Fruit fly (Drosophila melanogaster): ENCODE data around the gene meng.

meng gene

DNA sequence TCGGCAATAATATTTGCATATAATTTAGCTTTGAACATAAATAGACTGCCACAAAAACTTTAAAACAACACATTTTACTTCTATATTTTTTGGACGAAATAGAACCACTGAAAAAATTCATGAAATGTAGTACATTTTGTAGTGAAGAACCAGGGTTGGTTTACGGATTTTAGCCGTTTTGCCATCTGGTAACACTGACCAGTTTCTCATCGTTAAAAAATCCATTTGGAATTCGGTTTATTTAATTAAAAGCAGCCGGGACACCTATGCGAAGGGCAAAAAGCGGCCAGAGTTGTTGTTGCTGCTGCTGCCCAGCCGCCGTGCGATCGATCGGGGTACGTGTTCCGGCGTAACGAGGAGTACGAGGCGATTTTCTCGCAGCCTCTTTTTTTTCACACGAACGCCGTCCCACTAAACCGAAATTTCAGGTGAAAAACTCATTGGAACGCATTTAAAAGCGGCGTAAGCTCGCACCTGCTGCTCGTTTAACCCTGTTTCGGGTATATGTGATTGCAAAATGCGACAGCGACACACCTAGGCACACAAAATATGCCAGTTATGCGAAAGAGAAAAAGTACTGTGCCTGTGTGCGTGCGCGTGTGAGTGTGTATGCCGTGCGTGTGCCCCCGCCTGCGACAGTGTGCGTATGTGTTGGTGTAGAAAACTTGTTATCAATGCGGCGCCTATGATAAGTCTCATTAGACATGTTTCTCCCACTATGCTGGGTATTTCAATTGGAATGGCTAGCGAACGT is 18.4 kb upstream of the meng start, which contains the start of gene Liprin-alpha (continued):
- TF ChIP-seq Stat92E (GFP tag; optimal IDR thresholded peaks at IDR 0.05) (peak in 1 of 3 experiments; percentile 73), gcm2 (GFP tag; optimal IDR thresholded peaks at IDR 0.05) (no peak), Med (GFP tag) (peak; percentile 79), CG33213 (GFP tag; optimal IDR thresholded peaks at IDR 0.05) (no peak), sd (tag; optimal IDR thresholded peaks at IDR 0.05) (peak; percentile 99), Hr78 (GFP tag; optimal IDR thresholded peaks at IDR 0.05) (peak in 1 of 2 experiments; percentile 57), CG4617 (GFP tag; optimal IDR thresholded peaks at IDR 0.05; ENCODE audit: borderline replicate concordance) (peak; percentile 80), Jarid2 (GFP tag; optimal IDR thresholded peaks at IDR 0.05) (no peak), pb (GFP tag; optimal IDR thresholded peaks at IDR 0.05) (no peak), Opbp (GFP tag; IDR thresholded peaks at IDR 0.05; ENCODE audit: partially characterized antibody) (peak; percentile 29; the same call in 1 of the 3 replicates), luna (GFP tag; optimal IDR thresholded peaks at IDR 0.05) (no peak), Optix (GFP tag; IDR thresholded peaks at IDR 0.05) (no peak), CG4707 (GFP tag; optimal IDR thresholded peaks at IDR 0.05) (no peak), Ets97D (GFP tag; optimal IDR thresholded peaks at IDR 0.05) (peak; percentile 8), inv (GFP tag; IDR thresholded peaks at IDR 0.05; ENCODE audit: partially characterized antibody) (no peak), NfI (GFP tag; optimal IDR thresholded peaks at IDR 0.05) (no peak), CG8478 (optimal IDR thresholded peaks at IDR 0.05) (peak; percentile 88), zen (tag; optimal IDR thresholded peaks at IDR 0.05) (peak; percentile 16), ato (GFP tag; IDR thresholded peaks at IDR 0.05; ENCODE audit: partially characterized antibody) (0 out of 2 replicates have a peak, but pooled peaks have one; percentile 19), CG9797 (GFP tag; optimal IDR thresholded peaks at IDR 0.05) (peak; percentile 51), Six4 (GFP tag; optimal IDR thresholded peaks at IDR 0.05) (no peak), E2f2 (GFP tag; IDR thresholded peaks at IDR 0.05) (no peak), CG12104 (GFP tag; optimal IDR thresholded peaks at IDR 0.05) (no peak), croc (GFP tag; conservative IDR thresholded peaks at IDR 0.05) (no peak), CG7271 (tag; optimal IDR thresholded peaks at IDR 0.05) (no peak), pzg (GFP tag; optimal IDR thresholded peaks at IDR 0.05) (peak; percentile 36), CG2116 (GFP tag; optimal IDR thresholded peaks at IDR 0.05) (no peak), CG5245 (GFP tag; optimal IDR thresholded peaks at IDR 0.05) (no peak), CG15479 (GFP tag; optimal IDR thresholded peaks at IDR 0.05) (peak; percentile 82), CG7928 (GFP tag; optimal IDR thresholded peaks at IDR 0.05) (peak; percentile 86), HLHmδ (GFP tag; optimal IDR thresholded peaks at IDR 0.05) (no peak), Adf1 (GFP tag; IDR thresholded peaks at IDR 0.05) (no peak), cas (GFP tag; IDR thresholded peaks at IDR 0.05) (no peak), CG10543 (GFP tag; optimal IDR thresholded peaks at IDR 0.05) (peak; percentile 25), D (optimal IDR thresholded peaks at IDR 0.05) (peak; percentile 84), D (GFP tag; optimal IDR thresholded peaks at IDR 0.05) (no peak), prd (optimal IDR thresholded peaks at IDR 0.05) (no peak), prd (GFP tag; IDR thresholded peaks at IDR 0.05) (no peak; the same call in 2 of the 3 replicates), CG10147 (GFP tag; optimal IDR thresholded peaks at IDR 0.05) (no peak), HmgZ (tag; optimal IDR thresholded peaks at IDR 0.05) (peak; percentile 29), rib (GFP tag; IDR thresholded peaks at IDR 0.05) (0 out of 2 replicates have a peak, but pooled peaks have one; percentile 33), CG7786 (GFP tag; optimal IDR thresholded peaks at IDR 0.05) (no peak), MESR4 (GFP tag; optimal IDR thresholded peaks at IDR 0.05) (peak; percentile 79), chm (GFP tag; IDR thresholded peaks at IDR 0.05) (peak; percentile 56; the same call in 1 of the 2 replicates), phol (tag; optimal IDR thresholded peaks at IDR 0.05) (peak; percentile 2), CG4282 (GFP tag; optimal IDR thresholded peaks at IDR 0.05) (no peak), sens (GFP tag) (peak; percentile 43), dati (GFP tag; IDR thresholded peaks at IDR 0.05) (no peak), Sin3A (optimal IDR thresholded peaks at IDR 0.05) (peak; percentile 41), run (tag; optimal IDR thresholded peaks at IDR 0.05) (no peak)
